Worm (Caenorhabditis elegans): Measurements from ENCODE around the gene elks-1.

DNA sequence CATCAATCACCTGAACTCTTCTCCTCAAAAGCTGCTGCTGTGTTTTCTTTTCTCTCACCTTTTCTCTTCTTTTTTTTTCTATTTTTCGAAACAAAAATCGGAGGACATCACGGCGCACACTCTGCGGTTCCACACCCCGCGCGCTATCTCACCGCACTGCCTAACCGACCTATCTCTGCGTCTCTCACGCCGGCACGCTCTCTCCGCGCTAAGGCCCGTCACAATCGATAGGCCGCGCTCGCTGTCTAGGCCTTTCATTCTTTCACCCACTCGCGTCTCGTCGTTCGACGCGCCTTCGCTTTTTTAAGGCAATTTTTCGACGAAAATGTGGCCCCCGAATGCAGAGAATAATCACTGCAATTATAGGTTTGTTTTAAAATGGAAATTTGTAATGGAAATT, 38.6 kb downstream of the elks-1 start, which contains the start of gene zip-11:
- TF ChIP-seq dao-5 (tag; optimal IDR thresholded peaks at IDR 0.05) (no peak), him-1 (tag; optimal IDR thresholded peaks at IDR 0.05) (no peak), W03F9.2 (tag; optimal IDR thresholded peaks at IDR 0.05) (no peak)

All from whole organism, L4/young adult.